Worm (Caenorhabditis elegans): ENCODE data around the gene Y75B8A.33.

The Y75B8A.33 gene

DNA sequence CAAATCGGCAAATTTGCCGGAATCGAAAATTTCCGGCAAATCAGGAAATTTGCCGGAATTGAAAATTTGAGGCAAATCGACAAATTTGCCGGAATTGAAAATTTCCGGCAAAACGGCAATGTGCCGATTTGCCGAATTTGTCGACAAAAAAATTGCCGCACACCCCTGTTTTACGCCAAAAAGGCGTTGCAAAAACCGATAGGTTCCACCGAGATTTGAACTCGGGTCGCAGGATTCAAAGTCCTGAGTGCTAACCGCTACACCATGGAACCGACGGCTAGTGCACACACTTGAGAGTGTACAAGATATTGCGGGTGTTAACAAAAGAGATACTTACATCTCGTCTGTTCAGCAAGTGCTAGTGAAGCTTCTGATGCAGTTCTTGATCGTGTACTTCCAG is 32.5 kb upstream of the Y75B8A.33 start (continued):
- TF ChIP-seq xnd-1 (tag; optimal IDR thresholded peaks at IDR 0.05) (no peak), F22D6.2 (tag; optimal IDR thresholded peaks at IDR 0.05) (no peak), mel-28 (tag; optimal IDR thresholded peaks at IDR 0.05; ENCODE audit: borderline replicate concordance) (no peak), cebp-2 (GFP tag; IDR thresholded peaks at IDR 0.05) (no peak), ceh-100 (GFP tag; IDR thresholded peaks at IDR 0.05) (no peak), unc-62 (GFP tag; optimal IDR thresholded peaks at IDR 0.05) (no peak), aptf-3 (GFP tag; IDR thresholded peaks at IDR 0.05) (0 out of 2 replicates have a peak, but pooled peaks have one; percentile 57), Y53F4B.3 (GFP tag; IDR thresholded peaks at IDR 0.05) (no peak), dox-1 (GFP tag; IDR thresholded peaks at IDR 0.05) (peak; percentile 54), nhr-179 (tag; optimal IDR thresholded peaks at IDR 0.05) (no peak), lir-1 (GFP tag; conservative IDR thresholded peaks at IDR 0.05) (no peak), nhr-27 (tag; optimal IDR thresholded peaks at IDR 0.05) (no peak), attf-5 (GFP tag; optimal IDR thresholded peaks at IDR 0.05) (no peak), lsl-1 (GFP tag; optimal IDR thresholded peaks at IDR 0.05) (peak; percentile 41), tbp1 (GFP tag; optimal IDR thresholded peaks at IDR 0.05) (peak; percentile 91), B0336.3 (GFP tag; IDR thresholded peaks at IDR 0.05) (no peak), efl-1 (GFP tag; optimal IDR thresholded peaks at IDR 0.05) (no peak), F23B12.7 (tag; optimal IDR thresholded peaks at IDR 0.05; ENCODE audit: insufficient read depth) (no peak), nfyb-1 (GFP tag; IDR thresholded peaks at IDR 0.05) (peak; percentile 44; the same call in 1 of the 2 replicates), ekl-4 (GFP tag; IDR thresholded peaks at IDR 0.05) (no peak), F55B11.4 (tag; optimal IDR thresholded peaks at IDR 0.05; ENCODE audit: borderline replicate concordance, insufficient read depth) (no peak), C17E4.6 (GFP tag; IDR thresholded peaks at IDR 0.05) (0 out of 2 replicates have a peak, but pooled peaks have one; percentile 25), attf-3 (GFP tag; conservative IDR thresholded peaks at IDR 0.05) (0 out of 2 replicates have a peak, but pooled peaks have one; percentile 9), B0035.1 (tag; optimal IDR thresholded peaks at IDR 0.05) (no peak), hsf-1 (GFP tag; IDR thresholded peaks at IDR 0.05) (no peak), nhr-80 (tag; optimal IDR thresholded peaks at IDR 0.05) (no peak), aptf-2 (GFP tag; conservative IDR thresholded peaks at IDR 0.05) (no peak), somi-1 (GFP tag; optimal IDR thresholded peaks at IDR 0.05) (peak; percentile 15), dpff-1 (tag; optimal IDR thresholded peaks at IDR 0.05) (no peak), F52B5.7 (tag; optimal IDR thresholded peaks at IDR 0.05) (peak; percentile 1), Y53G8AR.9 (GFP tag; conservative IDR thresholded peaks at IDR 0.05) (no peak), nfya-2 (GFP tag; IDR thresholded peaks at IDR 0.05) (no peak), Y95B8A.8 (GFP tag; IDR thresholded peaks at IDR 0.05) (no peak), snpc-1.1 (tag; optimal IDR thresholded peaks at IDR 0.05; ENCODE audit: insufficient read depth) (no peak), lag-1 (GFP tag; IDR thresholded peaks at IDR 0.05) (no peak), K11D2.4 (GFP tag; IDR thresholded peaks at IDR 0.05) (no peak), ama-1 (optimal IDR thresholded peaks at IDR 0.05) (no peak), ama-1 (GFP tag; optimal IDR thresholded peaks at IDR 0.05) (no peak), snpc-3.4 (tag; optimal IDR thresholded peaks at IDR 0.05) (no peak), ztf-28 (GFP tag; IDR thresholded peaks at IDR 0.05) (no peak), egrh-3 (GFP tag; IDR thresholded peaks at IDR 0.05) (no peak), tbx-9 (tag; optimal IDR thresholded peaks at IDR 0.05; ENCODE audit: borderline replicate concordance) (no peak), unc-130 (GFP tag; optimal IDR thresholded peaks at IDR 0.05) (no peak), ztf-26 (tag; optimal IDR thresholded peaks at IDR 0.05) (peak; percentile 10), ceh-91 (GFP tag; IDR thresholded peaks at IDR 0.05) (no peak), bed-2 (GFP tag; IDR thresholded peaks at IDR 0.05) (no peak), let-607 (tag; optimal IDR thresholded peaks at IDR 0.05) (no peak), ceh-79 (tag; optimal IDR thresholded peaks at IDR 0.05) (no peak), madf-10 (tag; optimal IDR thresholded peaks at IDR 0.05) (no peak)
